Worm (Caenorhabditis elegans) whole organism, L1 larva: ENCODE data around the gene F59A6.10.

Experiments
- C34B4.2 ChIP-seq: sonication (generic microtip); optimal IDR thresholded peaks from 2 replicates; lab custom pipeline; 2017; ENCODE audit warnings: mild to moderate bottlenecking, missing genetic modification characterization, missing compliant biosample characterization
- aly-2 ChIP-seq: fragments of 150-350 bp; optimal IDR thresholded peaks from 2 replicates; lab custom pipeline; 2014; ENCODE audit warnings: missing biosample characterization, missing genetic modification characterization
- ces-1 ChIP-seq: fragments of 150-350 bp; optimal IDR thresholded peaks from 2 replicates; lab custom pipeline; 2014; ENCODE audit warnings: missing biosample characterization, missing genetic modification reagents, missing genetic modification characterization
- elt-2 ChIP-seq: sonication (generic microtip); optimal IDR thresholded peaks from 2 replicates; lab custom pipeline; 2016; ENCODE audit warnings: missing genetic modification characterization, mild to moderate bottlenecking, inconsistent platforms, missing compliant biosample characterization, missing genetic modification reagents
- elt-3 ChIP-seq, 6 experiments: fragments of 150-350 bp in 1 of 6; sonication (generic microtip); optimal IDR thresholded peaks; 2 replicates each; lab custom pipeline; 2017 to 2018; ENCODE audit warnings: missing biosample characterization in 6 of 6, missing genetic modification characterization in 6 of 6, inconsistent platforms in 1 of 6
- irx-1 ChIP-seq: sonication (generic microtip); optimal IDR thresholded peaks from 2 replicates; lab custom pipeline; 2016; ENCODE audit warnings: missing genetic modification characterization, missing compliant biosample characterization
- isw-1 ChIP-seq: fragments of 200-800 bp; sonication (Bioruptor generic); IDR thresholded peaks from 2 replicates; pipeline ENCODE4 v1.3.6; 2022; ENCODE audit warnings: missing genetic modification characterization, missing compliant biosample characterization
- lin-35 ChIP-seq, 2 experiments: fragments of 150-350 bp; optimal IDR thresholded peaks; 2 replicates each; lab custom pipeline; 2014; ENCODE audit warnings: missing biosample characterization in 2 of 2, missing genetic modification characterization in 2 of 2, missing genetic modification reagents in 2 of 2
- lir-3 ChIP-seq: sonication (generic microtip); optimal IDR thresholded peaks from 2 replicates; lab custom pipeline; 2016; ENCODE audit warnings: mild to moderate bottlenecking, missing genetic modification characterization, moderate library complexity, missing compliant biosample characterization; ENCODE audit not compliant: poor library complexity
- nhr-28 ChIP-seq: fragments of 150-350 bp; optimal IDR thresholded peaks from 2 replicates; lab custom pipeline; 2014; ENCODE audit warnings: missing biosample characterization, missing genetic modification characterization
- nhr-76 ChIP-seq: sonication (generic microtip); optimal IDR thresholded peaks from 2 replicates; lab custom pipeline; 2017; ENCODE audit warnings: missing biosample characterization, missing genetic modification characterization
- zip-4 ChIP-seq: fragments of 200-800 bp; sonication (Bioruptor generic); optimal IDR thresholded peaks from 2 replicates; lab custom pipeline; 2018; ENCODE audit warnings: mild to moderate bottlenecking, missing genetic modification characterization, moderate library complexity, missing compliant biosample characterization
- ztf-4 ChIP-seq: fragments of 150-350 bp; optimal IDR thresholded peaks from 2 replicates; lab custom pipeline; 2014; ENCODE audit warnings: missing biosample characterization, missing genetic modification characterization

ce11 chrII:4985961-4986503 lies 17.7 kb upstream of the F59A6.10 start:
- TF ChIP-seq lir-3 (no peak), elt-3 (tag; optimal IDR thresholded peaks at IDR 0.05; lab: Kevin White, UChicago) (peak in 1 of 6 experiments; percentile 25), nhr-28 (tag; lab: Kevin White, UChicago) (no peak), isw-1 (no peak), zip-4 (GFP tag; lab: Kevin White, UChicago) (no peak), ztf-4 (no peak), nhr-76 (tag; lab: Kevin White, UChicago) (no peak), irx-1 (tag; lab: Kevin White, UChicago) (no peak), ces-1 (no peak), elt-2 (no peak), C34B4.2 (tag; lab: Kevin White, UChicago) (no peak), aly-2 (tag; lab: Kevin White, UChicago) (no peak), lin-35 (GFP tag; optimal IDR thresholded peaks at IDR 0.05; lab: Kevin White, UChicago) (peak in 1 of 2 experiments; percentile 55)
